Worm (Caenorhabditis elegans) whole organism, L2 larva: ENCODE results near the gene F53C3.4.

Source experiments
- F13H6.1 ChIP-seq: sonication (generic microtip); optimal IDR thresholded peaks from 2 replicates; lab custom pipeline; 2016; ENCODE audit warnings: missing genetic modification characterization, missing compliant biosample characterization
- R02D3.7 ChIP-seq: fragments of 150-350 bp; optimal IDR thresholded peaks from 2 replicates; lab custom pipeline; 2014; ENCODE audit warnings: missing biosample characterization, missing genetic modification characterization
- alr-1 ChIP-seq: fragments of 150-350 bp; optimal IDR thresholded peaks from 2 replicates; lab custom pipeline; 2014; ENCODE audit warnings: missing biosample characterization, missing genetic modification characterization
- ama-1 ChIP-seq: fragments of 150-350 bp; optimal IDR thresholded peaks from 2 replicates; lab custom pipeline; 2018; ENCODE audit warnings: inconsistent platforms
- nhr-10 ChIP-seq: sonication (generic microtip); optimal IDR thresholded peaks from 2 replicates; lab custom pipeline; 2017; ENCODE audit warnings: missing biosample characterization, missing genetic modification characterization
- nhr-77 ChIP-seq: fragments of 150-350 bp; optimal IDR thresholded peaks from 2 replicates; lab custom pipeline; 2014; ENCODE audit warnings: missing biosample characterization, missing genetic modification characterization
- snpc-4 ChIP-seq: fragments of 150-350 bp; optimal IDR thresholded peaks from 2 replicates; lab custom pipeline; 2014; ENCODE audit warnings: missing biosample characterization, missing genetic modification characterization
- unc-55 ChIP-seq: fragments of 150-350 bp; sonication (generic microtip); optimal IDR thresholded peaks from 3 replicates; lab custom pipeline; 2014; ENCODE audit warnings: missing biosample characterization, missing genetic modification reagents, missing genetic modification characterization

- TF ChIP-seq F13H6.1 (tag; lab: Kevin White, UChicago) (no peak), unc-55 (no peak), snpc-4 (no peak), nhr-77 (tag; lab: Kevin White, UChicago) (no peak), alr-1 (no peak), ama-1 (no peak), nhr-10 (tag; lab: Kevin White, UChicago) (no peak), R02D3.7 (tag; lab: Kevin White, UChicago) (no peak)
These were observed 10.1 kb upstream of the F53C3.4 start, which contains the start of gene F53C3.8 for ce11 chrII:3891124-3891523.
